Fruit fly (Drosophila melanogaster): Measurements from ENCODE around the gene Prp18.

Prp18 gene

DNA sequence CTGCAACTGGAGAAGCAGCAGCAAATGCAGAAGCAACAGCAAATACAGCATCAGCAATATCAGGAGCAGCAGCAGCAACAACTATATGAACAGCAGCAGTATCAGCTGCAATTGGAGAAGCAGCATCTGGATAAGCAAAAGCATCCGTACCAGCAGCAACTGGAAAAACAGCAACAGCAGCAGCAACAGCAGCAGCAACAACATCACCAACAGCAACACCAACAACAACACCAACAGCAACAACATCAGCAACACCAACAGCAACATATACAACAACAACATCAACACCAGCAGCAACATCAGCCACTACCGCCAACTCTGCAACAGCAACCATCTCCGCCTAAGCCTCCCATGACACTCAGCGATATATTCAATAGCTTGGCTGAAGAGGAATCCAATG lies 9.6 kb upstream of the Prp18 start:
- TF ChIP-seq Dfd (GFP tag; optimal IDR thresholded peaks at IDR 0.05): peak; percentile 97
- TF ChIP-seq dsf (GFP tag; optimal IDR thresholded peaks at IDR 0.05; ENCODE audit: borderline replicate concordance): no peak
- TF ChIP-seq HLH106 (tag; optimal IDR thresholded peaks at IDR 0.05): no peak

DNA sequence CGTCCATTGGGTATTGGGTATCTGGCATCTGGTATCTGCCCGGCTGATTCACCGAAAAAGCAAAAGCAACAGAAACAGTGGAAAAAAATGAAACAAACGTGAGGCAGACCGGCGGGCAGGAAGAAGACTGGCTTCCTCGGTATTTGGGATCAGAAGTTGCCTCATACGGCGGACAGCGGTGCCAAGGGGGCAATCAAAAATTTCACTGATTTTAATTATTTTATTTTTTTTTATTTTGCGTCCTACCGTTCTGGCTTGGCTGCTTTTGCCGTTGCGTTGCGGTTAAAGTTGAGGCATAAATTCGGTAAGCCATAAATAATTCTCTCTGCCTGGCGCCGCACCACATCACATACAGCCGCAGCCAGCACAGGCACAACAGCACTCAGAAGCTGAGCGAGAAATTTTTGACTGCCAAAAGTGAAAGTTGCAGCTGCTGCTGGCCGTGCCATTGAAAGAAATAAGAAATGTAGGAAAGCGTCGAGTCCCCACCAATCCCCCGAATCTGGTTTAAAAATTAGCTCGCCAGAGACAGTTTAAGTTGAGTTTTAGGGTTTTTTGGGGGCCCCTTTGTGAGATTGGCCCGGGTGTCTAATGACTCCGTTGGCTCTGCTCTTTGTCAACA lies 5.6 kb upstream of the Prp18 start:
- TF ChIP-seq ey (GFP tag; optimal IDR thresholded peaks at IDR 0.05): no peak
- TF ChIP-seq OdsH (GFP tag; optimal IDR thresholded peaks at IDR 0.05): no peak
- no peak for TF ChIP-seq jim (GFP tag; optimal IDR thresholded peaks at IDR 0.05)
- no peak for TF ChIP-seq sv (GFP tag; optimal IDR thresholded peaks at IDR 0.05)
- no peak for TF ChIP-seq h (GFP tag; optimal IDR thresholded peaks at IDR 0.05)
- TF ChIP-seq CG9705 (GFP tag; optimal IDR thresholded peaks at IDR 0.05): no peak
- no peak for TF ChIP-seq usp (GFP tag; optimal IDR thresholded peaks at IDR 0.05)
- no peak for TF ChIP-seq CrebA (GFP tag; optimal IDR thresholded peaks at IDR 0.05; ENCODE audit: borderline replicate concordance)
- no peak for TF ChIP-seq N (GFP tag; optimal IDR thresholded peaks at IDR 0.05)
- no peak for TF ChIP-seq Mio (GFP tag; optimal IDR thresholded peaks at IDR 0.05)
- no peak for TF ChIP-seq brk (GFP tag; optimal IDR thresholded peaks at IDR 0.05)
- TF ChIP-seq Hnf4 (GFP tag; optimal IDR thresholded peaks at IDR 0.05): no peak
- no peak for TF ChIP-seq CG32264 (GFP tag; optimal IDR thresholded peaks at IDR 0.05)
- TF ChIP-seq tai (GFP tag; optimal IDR thresholded peaks at IDR 0.05): no peak
- TF ChIP-seq foxo (GFP tag; optimal IDR thresholded peaks at IDR 0.05): no peak
- TF ChIP-seq HLH106 (tag; optimal IDR thresholded peaks at IDR 0.05): no peak
- no peak for TF ChIP-seq dmrt93B (GFP tag; optimal IDR thresholded peaks at IDR 0.05)
- no peak for TF ChIP-seq Abd-B (GFP tag; optimal IDR thresholded peaks at IDR 0.05)

DNA sequence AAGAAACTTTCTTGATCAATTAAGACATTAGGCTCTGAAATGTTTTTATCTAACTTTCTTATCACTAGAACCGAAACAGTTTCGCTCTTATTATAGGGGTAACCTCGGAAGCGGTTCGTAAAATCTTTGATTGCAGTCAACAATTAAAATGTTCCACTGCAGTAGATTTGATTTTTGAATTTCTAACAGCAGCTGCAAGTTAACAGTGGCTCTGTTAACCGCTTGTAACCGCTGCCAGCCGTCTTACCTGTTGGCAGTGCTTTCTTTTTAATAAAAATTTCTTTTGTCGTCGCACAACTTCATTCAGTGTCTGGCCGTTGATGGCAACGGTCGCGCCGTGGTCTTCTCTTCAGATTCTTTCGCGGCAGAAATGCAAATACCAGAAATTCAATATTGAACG lies 2.2 kb upstream of the Prp18 start, which contains the start of gene CG6026:
Gene CG6026 (plus strand): TSS at position 301 of the 400 bp plus-strand sequence.
- no peak for TF ChIP-seq HLH106 (tag; optimal IDR thresholded peaks at IDR 0.05)
- no peak for TF ChIP-seq brk (GFP tag; optimal IDR thresholded peaks at IDR 0.05)
- TF ChIP-seq tai (GFP tag; optimal IDR thresholded peaks at IDR 0.05): no peak
- TF ChIP-seq jim (GFP tag; optimal IDR thresholded peaks at IDR 0.05): no peak
- no peak for TF ChIP-seq br (GFP tag; optimal IDR thresholded peaks at IDR 0.05)
- no peak for TF ChIP-seq Dif (GFP tag; optimal IDR thresholded peaks at IDR 0.05; ENCODE audit: partially characterized antibody)
- no peak for TF ChIP-seq CG9705 (GFP tag; optimal IDR thresholded peaks at IDR 0.05)
- TF ChIP-seq fru (GFP tag; optimal IDR thresholded peaks at IDR 0.05): no peak

DNA sequence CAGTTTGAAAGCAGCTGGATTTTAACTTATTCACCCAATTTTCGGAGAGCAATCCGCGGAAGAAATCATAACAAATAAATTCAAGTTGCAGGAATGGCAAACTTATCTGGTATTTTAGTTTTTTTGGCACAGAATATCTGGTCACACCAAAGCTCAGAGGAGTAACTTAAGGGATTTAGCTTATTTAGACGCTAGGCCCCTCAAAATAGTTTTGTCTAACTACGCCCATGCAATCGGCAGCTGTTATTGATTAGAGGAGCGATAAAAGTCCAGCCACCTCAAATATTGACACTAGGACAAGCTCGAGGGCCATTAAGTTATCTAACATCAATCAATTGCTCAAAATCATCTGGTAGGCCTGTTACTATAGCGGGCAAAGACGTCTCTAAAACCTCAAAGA lies 2.3 kb downstream of the Prp18 start, which contains the start of the genes GatA and P5cr:
Gene GatA (minus strand): TSS at position 100 of the 400 bp plus-strand sequence.
Gene P5cr (plus strand): TSS at position 174 of the 400 bp plus-strand sequence.
- TF ChIP-seq ey (GFP tag; optimal IDR thresholded peaks at IDR 0.05) (peak; percentile 86), dmrt93B (GFP tag; optimal IDR thresholded peaks at IDR 0.05) (peak; percentile 42), rgr (GFP tag; optimal IDR thresholded peaks at IDR 0.05) (peak; percentile 91), Hr83 (GFP tag; optimal IDR thresholded peaks at IDR 0.05; ENCODE audit: poor library complexity, severe bottlenecking) (peak; percentile 96), foxo (GFP tag; optimal IDR thresholded peaks at IDR 0.05) (peak in 1 of 2 experiments; percentile 94), dl (GFP tag; optimal IDR thresholded peaks at IDR 0.05; ENCODE audit: insufficient read depth in 1 of 2, partially characterized antibody in 2 of 2) (no peak), Dfd (GFP tag; optimal IDR thresholded peaks at IDR 0.05) (no peak), CG9705 (GFP tag; optimal IDR thresholded peaks at IDR 0.05) (peak; percentile 44), h (GFP tag; optimal IDR thresholded peaks at IDR 0.05) (peak; percentile 86), OdsH (GFP tag; optimal IDR thresholded peaks at IDR 0.05) (peak; percentile 83), Vsx2 (GFP tag; optimal IDR thresholded peaks at IDR 0.05; ENCODE audit: partially characterized antibody) (no peak), usp (GFP tag; optimal IDR thresholded peaks at IDR 0.05) (no peak), Hr78 (GFP tag; optimal IDR thresholded peaks at IDR 0.05) (no peak), Sp1 (GFP tag; optimal IDR thresholded peaks at IDR 0.05) (peak; percentile 55), HLH106 (tag; optimal IDR thresholded peaks at IDR 0.05) (peak; percentile 60), Rel (GFP tag; optimal IDR thresholded peaks at IDR 0.05) (no peak), Rel (tag; optimal IDR thresholded peaks at IDR 0.05) (peak; percentile 39), Hnf4 (GFP tag; optimal IDR thresholded peaks at IDR 0.05) (no peak), psq (GFP tag; optimal IDR thresholded peaks at IDR 0.05) (peak; percentile 54), Mio (GFP tag; optimal IDR thresholded peaks at IDR 0.05) (peak; percentile 25), lola (GFP tag; optimal IDR thresholded peaks at IDR 0.05) (no peak), br (GFP tag; optimal IDR thresholded peaks at IDR 0.05) (peak; percentile 80), pan (optimal IDR thresholded peaks at IDR 0.05) (no peak), fru (GFP tag; optimal IDR thresholded peaks at IDR 0.05) (peak; percentile 73), sv (GFP tag; optimal IDR thresholded peaks at IDR 0.05) (peak; percentile 69)

Measured in whole organism, wandering third instar larva.